Worm (Caenorhabditis elegans): Measurements from ENCODE around the gene spp-24.

The spp-24 gene

ce11 chrII:39437-39836 is at the start of gene spp-24:
Gene spp-24, minus strand, starts transcription at chrII:39537.
- no peak for TF ChIP-seq fos-1 (tag; optimal IDR thresholded peaks at IDR 0.05)
- TF ChIP-seq mml-1 (tag; optimal IDR thresholded peaks at IDR 0.05): no peak
- no peak for TF ChIP-seq nhr-28 (tag; optimal IDR thresholded peaks at IDR 0.05)
- TF ChIP-seq ztf-4 (tag; optimal IDR thresholded peaks at IDR 0.05): no peak
- TF ChIP-seq pqm-1 (tag; optimal IDR thresholded peaks at IDR 0.05): no peak
- no peak for TF ChIP-seq ZK546.5 (tag; optimal IDR thresholded peaks at IDR 0.05)
- no peak for TF ChIP-seq nhr-76 (tag; optimal IDR thresholded peaks at IDR 0.05)
- TF ChIP-seq lsy-12 (tag; optimal IDR thresholded peaks at IDR 0.05): no peak
- TF ChIP-seq tbx-2 (tag; optimal IDR thresholded peaks at IDR 0.05): no peak

DNA sequence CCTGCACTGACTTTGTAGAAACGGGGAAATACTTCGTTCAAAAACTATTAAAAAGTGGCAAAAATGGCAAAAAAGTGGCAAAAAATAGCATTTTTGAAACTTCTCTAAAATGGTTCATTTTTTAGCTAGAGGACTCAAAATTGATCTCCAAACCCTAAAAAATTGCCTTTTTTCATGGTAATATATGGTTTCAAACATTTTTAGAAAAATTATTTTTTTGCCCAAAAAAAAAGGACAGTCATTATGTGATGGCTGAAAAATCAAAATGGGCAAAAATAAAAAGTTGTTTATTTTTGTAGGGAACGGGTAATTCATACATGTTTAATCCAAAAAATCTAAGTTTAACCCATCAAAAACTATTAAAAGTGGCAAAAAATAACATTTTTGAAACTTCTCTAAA is 48.6 kb upstream of the spp-24 start:
- TF ChIP-seq tbx-2 (tag; optimal IDR thresholded peaks at IDR 0.05) (no peak), pqm-1 (tag; optimal IDR thresholded peaks at IDR 0.05) (no peak), nhr-76 (tag; optimal IDR thresholded peaks at IDR 0.05) (no peak), lsy-12 (tag; optimal IDR thresholded peaks at IDR 0.05) (no peak), nhr-11 (tag; optimal IDR thresholded peaks at IDR 0.05) (no peak), ZK546.5 (tag; optimal IDR thresholded peaks at IDR 0.05) (no peak), fos-1 (tag; optimal IDR thresholded peaks at IDR 0.05) (no peak), nhr-237 (tag; optimal IDR thresholded peaks at IDR 0.05) (no peak), ceh-9 (tag; optimal IDR thresholded peaks at IDR 0.05) (no peak), sea-2 (GFP tag; optimal IDR thresholded peaks at IDR 0.05) (no peak), elt-2 (tag; optimal IDR thresholded peaks at IDR 0.05) (no peak), ama-1 (optimal IDR thresholded peaks at IDR 0.05) (no peak), ztf-4 (tag; optimal IDR thresholded peaks at IDR 0.05) (no peak), zag-1 (tag; optimal IDR thresholded peaks at IDR 0.05) (no peak)

- TF ChIP-seq ZK546.5 (tag; optimal IDR thresholded peaks at IDR 0.05): no peak
- TF ChIP-seq hmg-11 (tag; optimal IDR thresholded peaks at IDR 0.05): no peak
Measured at ce11 chrII:86794-87193, 47.5 kb upstream of the spp-24 start.

DNA sequence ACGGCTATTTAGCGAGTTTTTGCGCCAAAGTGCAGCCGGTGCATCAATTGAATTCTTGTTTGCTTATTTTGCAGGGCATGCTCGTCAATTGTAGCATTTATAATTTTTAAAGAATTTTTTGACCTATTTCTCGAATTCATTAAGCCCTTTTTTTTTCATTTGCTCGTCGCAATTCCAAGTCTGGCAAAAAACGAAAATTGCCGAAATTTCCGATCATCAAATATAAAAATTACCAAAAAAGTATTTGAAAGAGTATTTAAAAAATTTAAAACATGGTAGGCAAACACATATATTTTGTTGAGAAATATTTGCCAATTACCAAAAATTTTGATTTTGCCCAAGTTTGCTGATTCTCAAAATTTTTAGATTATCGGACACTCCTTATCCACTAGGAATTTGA is 44.8 kb upstream of the spp-24 start, which contains the start of gene C50D2.6:
TSS of gene C50D2.6 (plus strand) at position 301 of the 400 bp plus-strand sequence.
- TF ChIP-seq unc-62 (GFP tag; optimal IDR thresholded peaks at IDR 0.05) (no peak), lsy-12 (tag; optimal IDR thresholded peaks at IDR 0.05) (no peak), skn-1 (tag; optimal IDR thresholded peaks at IDR 0.05) (no peak), egl-27 (tag; optimal IDR thresholded peaks at IDR 0.05) (no peak), nhr-11 (tag; optimal IDR thresholded peaks at IDR 0.05) (no peak), nhr-23 (tag; optimal IDR thresholded peaks at IDR 0.05) (no peak), nfya-1 (tag; optimal IDR thresholded peaks at IDR 0.05; ENCODE audit: insufficient read depth) (no peak), egl-5 (tag; optimal IDR thresholded peaks at IDR 0.05) (no peak), elt-2 (tag; optimal IDR thresholded peaks at IDR 0.05) (no peak), lin-39 (tag; optimal IDR thresholded peaks at IDR 0.05) (no peak), R02D3.7 (tag; optimal IDR thresholded peaks at IDR 0.05) (no peak), nhr-43 (tag; optimal IDR thresholded peaks at IDR 0.05; ENCODE audit: poor library complexity, severe bottlenecking) (no peak), jun-1 (tag; optimal IDR thresholded peaks at IDR 0.05) (no peak)

ce11 chrII:79166-79565 is 39.8 kb upstream of the spp-24 start, which contains the start of gene C23H3.9:
Gene C23H3.9, minus strand, starts transcription at chrII:79266.
- TF ChIP-seq nhr-43 (tag; optimal IDR thresholded peaks at IDR 0.05; ENCODE audit: poor library complexity, severe bottlenecking) (no peak), snpc-4 (tag; optimal IDR thresholded peaks at IDR 0.05) (no peak), pha-4 (tag; optimal IDR thresholded peaks at IDR 0.05) (no peak), nhr-237 (tag; optimal IDR thresholded peaks at IDR 0.05) (no peak), ztf-11 (tag; optimal IDR thresholded peaks at IDR 0.05) (no peak), nhr-76 (tag; optimal IDR thresholded peaks at IDR 0.05) (no peak), ceh-9 (tag; optimal IDR thresholded peaks at IDR 0.05) (no peak), ceh-16 (tag; optimal IDR thresholded peaks at IDR 0.05) (no peak), ama-1 (optimal IDR thresholded peaks at IDR 0.05) (no peak), nhr-11 (tag; optimal IDR thresholded peaks at IDR 0.05) (no peak), nhr-12 (tag; optimal IDR thresholded peaks at IDR 0.05) (no peak)

ce11 chrII:76662-77061 is 37.3 kb upstream of the spp-24 start:
- TF ChIP-seq hmg-11 (tag; optimal IDR thresholded peaks at IDR 0.05) (no peak), elt-2 (tag; optimal IDR thresholded peaks at IDR 0.05) (peak; percentile 16)

All from whole organism, L3 larva.